Fruit fly (Drosophila melanogaster): ENCODE data around the gene Anp.

Anp gene

dm6 chr3R:30191462-30191874 is 18.3 kb upstream of the Anp start (continued):
- TF ChIP-seq lola (GFP tag; optimal IDR thresholded peaks at IDR 0.05) = peak in 1 of 3 experiments; percentile 33
- TF ChIP-seq dm (GFP tag; optimal IDR thresholded peaks at IDR 0.05) = peak; percentile 19
- TF ChIP-seq CG10267 (tag; optimal IDR thresholded peaks at IDR 0.05) = peak; percentile 5
- peak; percentile 25 for TF ChIP-seq chn (GFP tag; optimal IDR thresholded peaks at IDR 0.05)
- peak; percentile 52 for TF ChIP-seq CG2678 (tag; optimal IDR thresholded peaks at IDR 0.05)
- peak; percentile 66 for TF ChIP-seq shn (GFP tag; optimal IDR thresholded peaks at IDR 0.05)
- TF ChIP-seq H15 (GFP tag; IDR thresholded peaks at IDR 0.05) = no peak
- no peak for TF ChIP-seq oc (tag; optimal IDR thresholded peaks at IDR 0.05)
- TF ChIP-seq Ada2b (GFP tag; IDR thresholded peaks at IDR 0.05) = no peak
- TF ChIP-seq CG7556 (GFP tag; optimal IDR thresholded peaks at IDR 0.05) = peak; percentile 66
- TF ChIP-seq bcd (GFP tag; optimal IDR thresholded peaks at IDR 0.05) = peak; percentile 56
- TF ChIP-seq ara (GFP tag; IDR thresholded peaks at IDR 0.05) = no peak
- no peak for TF ChIP-seq sisA (GFP tag; IDR thresholded peaks at IDR 0.05)
- TF ChIP-seq prd (optimal IDR thresholded peaks at IDR 0.05) = no peak
- TF ChIP-seq prd (GFP tag; IDR thresholded peaks at IDR 0.05) = peak; percentile 6; the same call in 1 of the 3 replicates
- TF ChIP-seq Mes4 (GFP tag; optimal IDR thresholded peaks at IDR 0.05) = peak; percentile 50
- peak; percentile 4 for TF ChIP-seq unpg (GFP tag; optimal IDR thresholded peaks at IDR 0.05)
- TF ChIP-seq CG13775 (GFP tag; optimal IDR thresholded peaks at IDR 0.05) = no peak
- no peak for TF ChIP-seq trem (tag; optimal IDR thresholded peaks at IDR 0.05)
- TF ChIP-seq CG14965 (GFP tag; optimal IDR thresholded peaks at IDR 0.05; ENCODE audit: borderline replicate concordance) = no peak
- TF ChIP-seq pho (GFP tag; optimal IDR thresholded peaks at IDR 0.05) = peak; percentile 43
- no peak for TF ChIP-seq HmgD (GFP tag; optimal IDR thresholded peaks at IDR 0.05)
- peak; percentile 29 for TF ChIP-seq CG1233 (GFP tag; optimal IDR thresholded peaks at IDR 0.05)
- TF ChIP-seq CG8089 (GFP tag; optimal IDR thresholded peaks at IDR 0.05) = peak; percentile 16
- no peak for TF ChIP-seq CG14860 (GFP tag; IDR thresholded peaks at IDR 0.05; ENCODE audit: partially characterized antibody)
- no peak for TF ChIP-seq Lim3 (GFP tag; IDR thresholded peaks at IDR 0.05)
- peak; percentile 32 for TF ChIP-seq Hr3 (GFP tag; optimal IDR thresholded peaks at IDR 0.05)
- TF ChIP-seq Ets65A (GFP tag) = peak; percentile 97
- TF ChIP-seq CG9609 (GFP tag; optimal IDR thresholded peaks at IDR 0.05) = peak; percentile 48
- peak; percentile 30 for TF ChIP-seq repo (GFP tag; optimal IDR thresholded peaks at IDR 0.05)
- peak; percentile 44 for TF ChIP-seq CG13624 (GFP tag; optimal IDR thresholded peaks at IDR 0.05)
- TF ChIP-seq CG2712 (tag; optimal IDR thresholded peaks at IDR 0.05) = peak; percentile 45
- TF ChIP-seq fd64A (GFP tag; optimal IDR thresholded peaks at IDR 0.05) = no peak
- peak; percentile 61 for TF ChIP-seq gem (tag; optimal IDR thresholded peaks at IDR 0.05)
- TF ChIP-seq CG16863 (GFP tag; optimal IDR thresholded peaks at IDR 0.05) = peak; percentile 61
- peak; percentile 45; the same call in 1 of the 2 replicates for TF ChIP-seq CG31441 (GFP tag; IDR thresholded peaks at IDR 0.05)
- TF ChIP-seq NK7.1 (GFP tag; optimal IDR thresholded peaks at IDR 0.05) = peak; percentile 40
- TF ChIP-seq CG9727 (GFP tag; optimal IDR thresholded peaks at IDR 0.05) = peak; percentile 47
- no peak for TF ChIP-seq CG2875 (GFP tag; optimal IDR thresholded peaks at IDR 0.05)
- TF ChIP-seq CG4282 (GFP tag; optimal IDR thresholded peaks at IDR 0.05) = no peak
- TF ChIP-seq CG30403 (GFP tag; optimal IDR thresholded peaks at IDR 0.05) = peak; percentile 53
- TF ChIP-seq Myb (GFP tag; optimal IDR thresholded peaks at IDR 0.05) = peak; percentile 18
- TF ChIP-seq Nf-YA (GFP tag; IDR thresholded peaks at IDR 0.05) = no peak
- no peak for TF ChIP-seq ttk (GFP tag; IDR thresholded peaks at IDR 0.05)
- TF ChIP-seq crc (GFP tag; optimal IDR thresholded peaks at IDR 0.05) = no peak
- TF ChIP-seq CG17385 (GFP tag; optimal IDR thresholded peaks at IDR 0.05) = peak; percentile 51
- peak; percentile 29; the same call in 1 of the 2 replicates for TF ChIP-seq Drgx (GFP tag; IDR thresholded peaks at IDR 0.05)
- no peak for TF ChIP-seq Trl (optimal IDR thresholded peaks at IDR 0.05)
- TF ChIP-seq Trl (GFP tag; optimal IDR thresholded peaks at IDR 0.05) = peak; percentile 46
- TF ChIP-seq p53 (GFP tag; optimal IDR thresholded peaks at IDR 0.05) = peak; percentile 10
- TF ChIP-seq NC2β (GFP tag; optimal IDR thresholded peaks at IDR 0.05) = no peak
- peak; percentile 83 for TF ChIP-seq CG17361 (GFP tag; IDR thresholded peaks at IDR 0.05)
